Worm (Caenorhabditis elegans) whole organism, mixed stage, embryonic: ENCODE results near the gene ifbp-1.

ENCODE experiments used
- M03D4.4 ChIP-seq: sonication (generic microtip); optimal IDR thresholded peaks from 2 replicates; lab custom pipeline; 2017; ENCODE audit warnings: mild to moderate bottlenecking, missing genetic modification characterization, missing compliant biosample characterization
- bed-3 ChIP-seq: fragments of 200-800 bp; sonication (Bioruptor generic); optimal IDR thresholded peaks from 3 replicates; lab custom pipeline; 2018; ENCODE audit warnings: mild to moderate bottlenecking, missing genetic modification characterization, moderate library complexity, missing compliant biosample characterization
- ceh-39 ChIP-seq: fragments of 150-350 bp; optimal IDR thresholded peaks from 2 replicates; lab custom pipeline; 2014; ENCODE audit warnings: missing biosample characterization, missing genetic modification characterization
- ceh-43 ChIP-seq: fragments of 200-800 bp; sonication (Bioruptor generic); optimal IDR thresholded peaks from 2 replicates; lab custom pipeline; 2018; ENCODE audit warnings: mild to moderate bottlenecking, missing genetic modification characterization, moderate library complexity, missing compliant biosample characterization
- ceh-83 ChIP-seq: fragments of 200-800 bp; sonication (Bioruptor generic); optimal IDR thresholded peaks from 2 replicates; lab custom pipeline; 2018; ENCODE audit warnings: mild to moderate bottlenecking, missing genetic modification characterization, missing compliant biosample characterization
- ces-1 ChIP-seq: fragments of 150-350 bp; optimal IDR thresholded peaks from 2 replicates; lab custom pipeline; 2014; ENCODE audit warnings: missing biosample characterization, missing genetic modification reagents, missing genetic modification characterization
- cnd-1 ChIP-seq: fragments of 200-800 bp; sonication (Bioruptor generic); optimal IDR thresholded peaks from 2 replicates; lab custom pipeline; 2018; ENCODE audit warnings: mild to moderate bottlenecking, missing genetic modification characterization, missing compliant biosample characterization
- drap-1 ChIP-seq: fragments of 200-800 bp; sonication (Bioruptor generic); optimal IDR thresholded peaks from 3 replicates; lab custom pipeline; 2018; ENCODE audit warnings: mild to moderate bottlenecking, missing genetic modification characterization, missing compliant biosample characterization
- elt-1 ChIP-seq: sonication (generic microtip); optimal IDR thresholded peaks from 2 replicates; lab custom pipeline; 2017; ENCODE audit warnings: missing genetic modification characterization, mild to moderate bottlenecking, missing compliant biosample characterization, antibody characterized with exemption, moderate library complexity, borderline replicate concordance; ENCODE audit not compliant: insufficient read depth
- elt-3 ChIP-seq: fragments of 150-350 bp; optimal IDR thresholded peaks from 2 replicates; lab custom pipeline; 2014; ENCODE audit warnings: missing biosample characterization, missing genetic modification characterization
- flh-1 ChIP-seq: fragments of 200-800 bp; sonication (Bioruptor generic); optimal IDR thresholded peaks from 2 replicates; lab custom pipeline; 2018; ENCODE audit warnings: mild to moderate bottlenecking, missing genetic modification characterization, moderate library complexity, missing compliant biosample characterization
- ham-2 ChIP-seq: fragments of 200-800 bp; sonication (Bioruptor generic); optimal IDR thresholded peaks from 2 replicates; lab custom pipeline; 2018; ENCODE audit warnings: mild to moderate bottlenecking, missing genetic modification characterization, missing compliant biosample characterization
- lin-13 ChIP-seq: fragments of 150-350 bp; optimal IDR thresholded peaks from 2 replicates; lab custom pipeline; 2014; ENCODE audit warnings: missing biosample characterization, missing genetic modification characterization
- lsy-2 ChIP-seq: fragments of 150-350 bp; optimal IDR thresholded peaks from 2 replicates; lab custom pipeline; 2014; ENCODE audit warnings: missing biosample characterization, missing genetic modification characterization
- mep-1 ChIP-seq: fragments of 150-350 bp; optimal IDR thresholded peaks from 2 replicates; lab custom pipeline; 2017; ENCODE audit warnings: missing biosample characterization, missing genetic modification reagents, missing genetic modification characterization, inconsistent platforms
- mls-2 ChIP-seq: sonication (generic microtip); optimal IDR thresholded peaks from 2 replicates; lab custom pipeline; 2016; ENCODE audit warnings: mild to moderate bottlenecking, missing genetic modification characterization, moderate library complexity, missing compliant biosample characterization
- nhr-12 ChIP-seq: fragments of 150-350 bp; optimal IDR thresholded peaks from 2 replicates; lab custom pipeline; 2014; ENCODE audit warnings: missing biosample characterization, missing genetic modification characterization
- nhr-2 ChIP-seq: fragments of 150-350 bp; optimal IDR thresholded peaks from 2 replicates; lab custom pipeline; 2014; ENCODE audit warnings: missing biosample characterization, missing genetic modification characterization
- nhr-237 ChIP-seq: fragments of 150-350 bp; optimal IDR thresholded peaks from 2 replicates; lab custom pipeline; 2014; ENCODE audit warnings: missing biosample characterization, missing genetic modification characterization
- nhr-28 ChIP-seq: fragments of 150-350 bp; optimal IDR thresholded peaks from 2 replicates; lab custom pipeline; 2014; ENCODE audit warnings: missing biosample characterization, missing genetic modification characterization
- nhr-76 ChIP-seq: sonication (generic microtip); optimal IDR thresholded peaks from 2 replicates; lab custom pipeline; 2017; ENCODE audit warnings: missing biosample characterization, missing genetic modification characterization
- pha-4 ChIP-seq: fragments of 150-350 bp; optimal IDR thresholded peaks from 2 replicates; lab custom pipeline; 2018; ENCODE audit warnings: missing biosample characterization, missing genetic modification reagents, missing genetic modification characterization
- sem-2 ChIP-seq: fragments of 200-800 bp; sonication (Bioruptor generic); optimal IDR thresholded peaks from 2 replicates; lab custom pipeline; 2018; ENCODE audit warnings: mild to moderate bottlenecking, missing genetic modification characterization, missing compliant biosample characterization
- snpc-4 ChIP-seq: fragments of 150-350 bp; optimal IDR thresholded peaks from 2 replicates; lab custom pipeline; 2014; ENCODE audit warnings: missing biosample characterization, missing genetic modification characterization
- tbx-8 ChIP-seq: fragments of 200-800 bp; sonication (Bioruptor generic); optimal IDR thresholded peaks from 2 replicates; lab custom pipeline; 2018; ENCODE audit warnings: mild to moderate bottlenecking, missing genetic modification characterization, moderate library complexity, missing compliant biosample characterization
- unc-120 ChIP-seq: sonication (generic microtip); optimal IDR thresholded peaks from 2 replicates; lab custom pipeline; 2017; ENCODE audit warnings: missing genetic modification characterization, missing compliant biosample characterization; ENCODE audit not compliant: poor library complexity, severe bottlenecking
- unc-39 ChIP-seq: fragments of 150-350 bp; optimal IDR thresholded peaks from 2 replicates; lab custom pipeline; 2014; ENCODE audit warnings: missing biosample characterization, missing genetic modification characterization
- unc-62 ChIP-seq: fragments of 150-350 bp; optimal IDR thresholded peaks from 2 replicates; lab custom pipeline; 2014; ENCODE audit warnings: missing biosample characterization, missing genetic modification reagents, missing genetic modification characterization
- zip-8 ChIP-seq: fragments of 150-350 bp; optimal IDR thresholded peaks from 2 replicates; lab custom pipeline; 2014; ENCODE audit warnings: missing biosample characterization, missing genetic modification characterization
- ztf-11 ChIP-seq: fragments of 150-350 bp; optimal IDR thresholded peaks from 2 replicates; lab custom pipeline; 2014; ENCODE audit warnings: missing biosample characterization, missing genetic modification characterization

ifbp-1 gene

DNA sequence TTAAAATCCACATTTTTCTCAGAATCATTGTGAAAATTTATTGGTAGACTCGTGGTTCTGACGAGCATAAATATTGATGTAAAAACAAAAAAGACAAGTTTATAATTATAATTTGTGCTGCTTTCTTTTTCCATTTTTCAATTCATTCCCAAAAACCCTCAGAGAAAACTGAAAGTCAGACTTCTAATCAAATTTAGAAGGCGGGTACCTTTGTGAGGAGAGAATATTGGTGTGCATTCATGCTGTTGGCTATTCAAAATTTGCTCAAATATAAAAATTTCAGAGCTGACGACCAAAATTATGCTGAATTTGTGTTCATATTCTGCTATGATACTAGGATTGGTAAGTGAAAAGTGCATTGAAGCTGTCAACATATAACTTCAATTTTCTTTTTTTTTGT is 13.0 kb downstream of the ifbp-1 start, which contains the start of gene srx-125:
srx-125 (plus strand) TSS at position 301 of the 400 bp plus-strand sequence.
- TF ChIP-seq elt-1 (tag; lab: Kevin White, UChicago) (no peak), mep-1 (no peak), snpc-4 (tag; lab: Kevin White, UChicago) (no peak), M03D4.4 (tag; lab: Kevin White, UChicago) (no peak)

DNA sequence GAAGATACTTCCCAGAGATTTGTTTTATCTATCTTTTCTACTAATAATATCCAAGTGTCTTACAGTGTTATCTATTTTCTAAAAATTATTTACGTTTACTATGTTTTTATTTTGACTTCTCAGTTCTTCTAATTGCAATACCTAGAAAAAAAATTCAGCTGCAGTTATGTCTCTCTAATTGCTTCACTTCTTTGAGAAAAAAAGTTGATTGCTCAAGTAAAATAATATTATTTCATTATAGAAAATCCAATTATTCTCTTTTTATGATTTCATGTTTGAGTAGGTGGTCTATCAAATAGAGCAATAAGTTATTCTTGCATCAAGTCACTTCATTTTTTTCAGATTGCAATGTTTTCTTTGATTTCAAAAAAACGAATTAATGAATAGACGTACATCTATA is 13.6 kb downstream of the ifbp-1 start:
- TF ChIP-seq unc-39 (tag; lab: Kevin White, UChicago) (no peak), elt-1 (tag; lab: Kevin White, UChicago) (no peak), sem-2 (no peak), drap-1 (GFP tag; lab: Kevin White, UChicago) (no peak), mep-1 (no peak), zip-8 (tag; lab: Kevin White, UChicago) (no peak), nhr-12 (tag; lab: Kevin White, UChicago) (no peak), ceh-39 (tag; lab: Kevin White, UChicago) (no peak), lsy-2 (tag; lab: Kevin White, UChicago) (no peak), ces-1 (GFP tag; lab: Kevin White, UChicago) (no peak), nhr-2 (no peak), elt-3 (tag; lab: Kevin White, UChicago) (no peak), cnd-1 (tag; lab: Kevin White, UChicago) (no peak), ztf-11 (tag; lab: Kevin White, UChicago) (no peak), flh-1 (GFP tag; lab: Kevin White, UChicago) (no peak), unc-62 (GFP tag; lab: Kevin White, UChicago) (no peak), nhr-237 (tag; lab: Kevin White, UChicago) (no peak), bed-3 (no peak)

DNA sequence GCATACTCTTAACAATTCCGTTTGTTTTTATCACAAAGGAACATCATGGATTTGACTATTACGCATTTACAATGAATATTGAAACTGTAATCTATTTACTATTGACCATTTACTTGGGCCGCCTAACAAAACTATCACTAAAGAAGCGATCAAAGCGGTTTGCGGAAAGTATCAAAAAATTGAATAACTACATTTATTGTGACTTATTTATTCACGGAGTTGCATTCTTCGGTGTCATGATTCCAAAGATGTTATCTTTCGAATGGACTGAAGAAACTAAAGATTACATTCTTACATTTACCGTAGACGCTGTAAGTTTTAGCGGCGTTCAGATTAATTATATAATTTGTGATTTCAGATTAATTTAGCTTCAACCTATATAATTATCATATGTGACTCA is 15.8 kb downstream of the ifbp-1 start:
- TF ChIP-seq flh-1 (GFP tag; lab: Kevin White, UChicago) (no peak), M03D4.4 (tag; lab: Kevin White, UChicago) (no peak), tbx-8 (GFP tag; lab: Kevin White, UChicago) (no peak), drap-1 (GFP tag; lab: Kevin White, UChicago) (no peak), bed-3 (no peak), lsy-2 (tag; lab: Kevin White, UChicago) (no peak), lin-13 (no peak), nhr-28 (tag; lab: Kevin White, UChicago) (no peak), ces-1 (GFP tag; lab: Kevin White, UChicago) (no peak), mls-2 (tag; lab: Kevin White, UChicago) (no peak), nhr-2 (no peak), zip-8 (tag; lab: Kevin White, UChicago) (no peak), unc-120 (tag; lab: Kevin White, UChicago) (no peak), elt-3 (tag; lab: Kevin White, UChicago) (no peak), snpc-4 (tag; lab: Kevin White, UChicago) (no peak), ham-2 (no peak), pha-4 (tag; lab: Kevin White, UChicago) (no peak), ceh-43 (no peak)

DNA sequence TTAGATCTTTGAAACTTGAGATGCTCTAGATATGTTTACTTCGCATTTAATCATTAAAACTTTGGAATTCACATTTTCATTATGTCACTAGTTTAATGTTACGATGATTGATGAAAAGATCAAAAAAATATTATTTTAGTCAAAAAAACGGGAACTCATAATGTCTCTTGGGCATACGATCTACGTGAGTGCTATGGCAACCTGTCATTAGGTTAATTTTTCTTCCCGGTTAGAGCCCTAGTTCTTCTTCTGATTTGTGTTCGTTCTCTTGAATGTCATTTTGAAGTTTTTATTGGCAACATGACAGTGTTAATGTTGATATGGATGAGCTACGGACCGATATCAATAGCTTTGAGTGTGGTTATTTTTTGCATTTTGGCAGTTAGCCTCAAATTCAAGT is 16.6 kb downstream of the ifbp-1 start, which contains the start of gene srg-46:
srg-46 (plus strand) TSS at position 301 of the 400 bp plus-strand sequence.
- TF ChIP-seq cnd-1 (tag; lab: Kevin White, UChicago) (no peak), elt-3 (tag; lab: Kevin White, UChicago) (no peak), ceh-39 (tag; lab: Kevin White, UChicago) (no peak), sem-2 (no peak), ces-1 (GFP tag; lab: Kevin White, UChicago) (no peak), unc-39 (tag; lab: Kevin White, UChicago) (no peak), nhr-2 (no peak)

DNA sequence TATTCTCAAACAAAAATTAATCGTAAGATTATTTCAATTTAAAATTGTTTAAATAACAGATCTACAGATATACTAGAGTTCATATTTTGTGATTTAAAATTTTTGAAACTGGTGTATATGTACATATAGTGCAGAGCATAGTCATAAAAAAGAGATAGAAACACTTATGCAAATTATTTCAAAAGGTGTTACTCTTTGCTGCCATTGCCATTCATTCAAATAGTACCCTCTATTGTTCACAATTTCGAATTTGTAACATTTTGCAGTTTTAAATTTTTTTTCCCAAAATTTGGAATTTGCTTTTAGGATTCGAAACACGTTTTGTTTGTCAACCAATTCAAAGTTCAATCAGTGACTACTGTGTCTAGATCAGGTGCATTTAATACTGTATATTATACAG is 19.8 kb downstream of the ifbp-1 start, which contains the start of gene F32H5.4:
F32H5.4 (plus strand) TSS at position 301 of the 400 bp plus-strand sequence.
- TF ChIP-seq zip-8 (tag; lab: Kevin White, UChicago) (no peak), ceh-83 (GFP tag; lab: Kevin White, UChicago) (no peak), cnd-1 (tag; lab: Kevin White, UChicago) (no peak), bed-3 (no peak), sem-2 (no peak), nhr-76 (tag; lab: Kevin White, UChicago) (no peak), ceh-39 (tag; lab: Kevin White, UChicago) (no peak)
